Fruit fly (Drosophila melanogaster) whole organism, embryonic: ENCODE results near the gene vnd.

Experiments used
- Aef1 ChIP-seq: fragments of 200-800 bp; sonication (Bioruptor generic); IDR thresholded peaks from 3 replicates; pipeline ENCODE4 v1.3.6; 2022; ENCODE audit warnings: missing biosample characterization, missing genetic modification characterization
- Atf6 ChIP-seq: fragments of 200-800 bp; sonication (Bioruptor generic); IDR thresholded peaks from 2 replicates; pipeline ENCODE4 v1.3.6; 2022; ENCODE audit warnings: missing biosample characterization, missing genetic modification characterization
- Bgb ChIP-seq: fragments of 200-800 bp; sonication (Bioruptor generic); IDR thresholded peaks from 2 replicates; pipeline ENCODE4 v1.3.6; 2022; ENCODE audit warnings: missing biosample characterization, missing genetic modification characterization; ENCODE audit not compliant: partially characterized antibody
- CG1024 ChIP-seq: fragments of 200-800 bp; sonication (Bioruptor generic); IDR thresholded peaks from 2 replicates; pipeline ENCODE4 v1.3.6; 2022; ENCODE audit warnings: missing biosample characterization, missing genetic modification characterization
- CG10543 ChIP-seq: fragments of 200-800 bp; sonication (Bioruptor generic); optimal IDR thresholded peaks from 3 replicates; lab custom pipeline; 2017; ENCODE audit warnings: missing biosample characterization, mild to moderate bottlenecking, missing genetic modification characterization, moderate library complexity
- CG10565 ChIP-seq: fragments of 200-800 bp; sonication (Bioruptor generic); optimal IDR thresholded peaks from 3 replicates; lab custom pipeline; 2016; ENCODE audit warnings: missing biosample characterization, mild to moderate bottlenecking, missing genetic modification characterization
- CG11456 ChIP-seq: fragments of 200-800 bp; sonication (Bioruptor generic); IDR thresholded peaks from 3 replicates; pipeline ENCODE4 v1.3.6; 2022; ENCODE audit warnings: missing biosample characterization, missing genetic modification characterization
- CG14050 ChIP-seq: fragments of 200-800 bp; sonication (Bioruptor generic); IDR thresholded peaks from 3 replicates; pipeline ENCODE4 v1.3.6; 2022; ENCODE audit warnings: missing biosample characterization, missing genetic modification characterization
- CG2678 ChIP-seq: fragments of 200-800 bp; sonication (Bioruptor generic); optimal IDR thresholded peaks from 3 replicates; lab custom pipeline; 2019; ENCODE audit warnings: missing biosample characterization, mild to moderate bottlenecking, missing genetic modification characterization, moderate library complexity
- CG30020 ChIP-seq: fragments of 200-800 bp; optimal IDR thresholded peaks from 2 replicates; lab custom pipeline; 2019; ENCODE audit warnings: missing biosample characterization, mild to moderate bottlenecking, missing genetic modification characterization, moderate library complexity
- CG31224 ChIP-seq: fragments of 200-800 bp; sonication (Bioruptor generic); IDR thresholded peaks from 2 replicates; pipeline ENCODE4 v1.3.6; 2022; ENCODE audit warnings: missing biosample characterization, missing genetic modification characterization
- CG32532 ChIP-seq: fragments of 200-800 bp; sonication (Bioruptor generic); IDR thresholded peaks from 2 replicates; pipeline ENCODE4 v1.3.6; 2022; ENCODE audit warnings: missing biosample characterization, missing genetic modification characterization
- CG43689 ChIP-seq: fragments of 200-800 bp; sonication (Bioruptor generic); IDR thresholded peaks from 2 replicates; pipeline ENCODE4 v1.3.6; 2022; ENCODE audit warnings: missing biosample characterization, missing genetic modification characterization
- CG5953 ChIP-seq: fragments of 200-800 bp; sonication (Bioruptor generic); IDR thresholded peaks from 2 replicates; pipeline ENCODE4 v1.3.6; 2022; ENCODE audit warnings: missing biosample characterization, missing genetic modification characterization
- CG6272 ChIP-seq: fragments of 200-800 bp; sonication (Bioruptor generic); IDR thresholded peaks from 2 replicates; pipeline ENCODE4 v1.3.6; 2022; ENCODE audit warnings: missing biosample characterization, missing genetic modification characterization
- CG6683 ChIP-seq: fragments of 200-800 bp; sonication (Bioruptor generic); optimal IDR thresholded peaks from 2 replicates; lab custom pipeline; 2017; ENCODE audit warnings: missing biosample characterization, mild to moderate bottlenecking, missing genetic modification characterization, missing genetic modification reagents
- CG8944 ChIP-seq: fragments of 200-800 bp; sonication (Bioruptor generic); optimal IDR thresholded peaks from 3 replicates; lab custom pipeline; 2016; ENCODE audit warnings: missing biosample characterization, missing genetic modification characterization
- CkIIα-i1 ChIP-seq: fragments of 200-800 bp; sonication (Bioruptor generic); IDR thresholded peaks from 2 replicates; pipeline ENCODE4 v1.3.6; 2022; ENCODE audit warnings: missing biosample characterization, missing genetic modification characterization
- CrebB ChIP-seq: fragments of 200-800 bp; sonication (Bioruptor generic); optimal IDR thresholded peaks from 3 replicates; lab custom pipeline; 2018; ENCODE audit warnings: missing biosample characterization, mild to moderate bottlenecking, missing genetic modification characterization
- Dip3 ChIP-seq: fragments of 200-800 bp; sonication (Bioruptor generic); optimal IDR thresholded peaks from 3 replicates; lab custom pipeline; 2016; ENCODE audit warnings: missing biosample characterization, missing genetic modification characterization
- Doc2 ChIP-seq: fragments of 200-800 bp; sonication (Bioruptor generic); IDR thresholded peaks from 2 replicates; pipeline ENCODE4 v1.3.6; 2022; ENCODE audit warnings: missing biosample characterization, missing genetic modification characterization
- Kr ChIP-seq: fragments of 200-800 bp; sonication (Bioruptor generic); optimal IDR thresholded peaks from 2 replicates; lab custom pipeline; 2017; ENCODE audit warnings: missing biosample characterization, mild to moderate bottlenecking, missing genetic modification characterization
- Max ChIP-seq: fragments of 200-800 bp; sonication (Bioruptor generic); optimal IDR thresholded peaks from 2 replicates; lab custom pipeline; 2016; ENCODE audit warnings: missing biosample characterization, mild to moderate bottlenecking, missing genetic modification characterization
- Med ChIP-seq: fragments of 200-800 bp; sonication (Bioruptor generic); peaks from one replicate; lab custom pipeline; 2016; ENCODE audit warnings: missing biosample characterization, missing genetic modification characterization, mild to moderate bottlenecking, inconsistent platforms, moderate library complexity
- Oaz ChIP-seq: fragments of 200-800 bp; sonication (Bioruptor generic); IDR thresholded peaks from 2 replicates; pipeline ENCODE4 v1.3.6; 2022; ENCODE audit warnings: missing biosample characterization, missing genetic modification characterization
- Pdp1 ChIP-seq, 2 experiments: fragments of 200-800 bp; sonication (Bioruptor generic); optimal IDR thresholded peaks; 3 replicates each; lab custom pipeline; 2016; ENCODE audit warnings: missing biosample characterization in 2 of 2, missing genetic modification characterization in 2 of 2, mild to moderate bottlenecking in 1 of 2, moderate library complexity in 1 of 2
- Sry-β ChIP-seq: fragments of 200-800 bp; sonication (Bioruptor generic); optimal IDR thresholded peaks from 2 replicates; lab custom pipeline; 2018; ENCODE audit warnings: missing biosample characterization, mild to moderate bottlenecking, missing genetic modification characterization, moderate library complexity
- Usf ChIP-seq: fragments of 200-800 bp; sonication (Bioruptor generic); optimal IDR thresholded peaks from 2 replicates; lab custom pipeline; 2017; ENCODE audit warnings: missing genotype, missing biosample characterization, missing genetic modification characterization
- al ChIP-seq: fragments of 200-800 bp; sonication (Bioruptor generic); IDR thresholded peaks from 2 replicates; pipeline ENCODE4 v1.3.6; 2022; ENCODE audit warnings: missing biosample characterization, missing genetic modification characterization
- amos ChIP-seq: fragments of 200-800 bp; sonication (Bioruptor generic); IDR thresholded peaks from 2 replicates; pipeline ENCODE4 v1.3.6; 2022; ENCODE audit warnings: missing biosample characterization, missing genetic modification characterization; ENCODE audit not compliant: partially characterized antibody
- ap ChIP-seq: fragments of 200-800 bp; sonication (Bioruptor generic); IDR thresholded peaks from 2 replicates; pipeline ENCODE4 v1.3.6; 2022; ENCODE audit warnings: missing biosample characterization, missing genetic modification characterization
- ase ChIP-seq: fragments of 200-800 bp; sonication (Bioruptor generic); IDR thresholded peaks from 3 replicates; pipeline ENCODE4 v1.3.6; 2022; ENCODE audit warnings: missing biosample characterization, missing genetic modification characterization
- bbx ChIP-seq: fragments of 200-800 bp; sonication (Bioruptor generic); IDR thresholded peaks from 2 replicates; pipeline ENCODE4 v1.3.6; 2022; ENCODE audit warnings: missing biosample characterization, missing genetic modification characterization; ENCODE audit not compliant: partially characterized antibody
- bcd ChIP-seq: fragments of 200-800 bp; sonication (Bioruptor generic); optimal IDR thresholded peaks from 2 replicates; lab custom pipeline; 2017; ENCODE audit warnings: missing biosample characterization, mild to moderate bottlenecking, missing genetic modification characterization
- chif ChIP-seq, 2 experiments: fragments of 200-800 bp; sonication (Bioruptor generic); optimal IDR thresholded peaks; 3 replicates each; lab custom pipeline; 2016; ENCODE audit warnings: missing biosample characterization in 2 of 2, missing genetic modification characterization in 2 of 2
- ci ChIP-seq: fragments of 200-800 bp; sonication (Bioruptor generic); IDR thresholded peaks from 3 replicates; pipeline ENCODE4 v1.3.6; 2022; ENCODE audit warnings: missing biosample characterization, missing genetic modification characterization
- cwo ChIP-seq: fragments of 200-800 bp; sonication (Bioruptor generic); optimal IDR thresholded peaks from 3 replicates; lab custom pipeline; 2017; ENCODE audit warnings: missing biosample characterization, missing genetic modification characterization, mild to moderate bottlenecking, moderate library complexity, missing genetic modification reagents
- dati ChIP-seq: fragments of 200-800 bp; sonication (Bioruptor generic); IDR thresholded peaks from 2 replicates; pipeline ENCODE4 v1.3.6; 2022; ENCODE audit warnings: missing biosample characterization, missing genetic modification characterization
- ewg ChIP-seq: fragments of 200-800 bp; sonication (Bioruptor generic); optimal IDR thresholded peaks from 3 replicates; lab custom pipeline; 2017; ENCODE audit warnings: mild to moderate bottlenecking, missing biosample characterization, missing genetic modification reagents, missing genetic modification characterization
- ftz-f1 ChIP-seq: fragments of 200-800 bp; sonication (Bioruptor generic); optimal IDR thresholded peaks from 2 replicates; lab custom pipeline; 2016; ENCODE audit warnings: missing biosample characterization, missing genetic modification characterization
- gcm2 ChIP-seq: fragments of 200-800 bp; sonication (Bioruptor generic); optimal IDR thresholded peaks from 2 replicates; lab custom pipeline; 2016; ENCODE audit warnings: missing biosample characterization, missing genetic modification characterization
- hb ChIP-seq: fragments of 200-800 bp; sonication (Bioruptor generic); IDR thresholded peaks from 3 replicates; pipeline ENCODE4 v1.3.6; 2022; ENCODE audit warnings: missing biosample characterization, missing genetic modification characterization; ENCODE audit not compliant: partially characterized antibody
- klu ChIP-seq: fragments of 200-800 bp; sonication (Bioruptor generic); IDR thresholded peaks from 2 replicates; pipeline ENCODE4 v1.3.6; 2022; ENCODE audit warnings: missing biosample characterization, missing genetic modification characterization
- kni ChIP-seq: fragments of 200-800 bp; sonication (Bioruptor generic); optimal IDR thresholded peaks from 3 replicates; lab custom pipeline; 2017; ENCODE audit warnings: mild to moderate bottlenecking, missing biosample characterization, missing genetic modification reagents, missing genetic modification characterization
- lab ChIP-seq: fragments of 200-800 bp; sonication (Bioruptor generic); optimal IDR thresholded peaks from 3 replicates; lab custom pipeline; 2017; ENCODE audit warnings: missing biosample characterization, missing genetic modification characterization, mild to moderate bottlenecking, moderate library complexity, missing genetic modification reagents
- maf-S ChIP-seq: fragments of 200-800 bp; sonication (Bioruptor generic); optimal IDR thresholded peaks from 2 replicates; lab custom pipeline; 2016; ENCODE audit warnings: missing biosample characterization, missing genetic modification characterization
- onecut ChIP-seq: fragments of 200-800 bp; sonication (Bioruptor generic); IDR thresholded peaks from 2 replicates; pipeline ENCODE4 v1.3.6; 2022; ENCODE audit warnings: missing biosample characterization, missing genetic modification characterization
- pum ChIP-seq: fragments of 200-800 bp; sonication (Bioruptor generic); optimal IDR thresholded peaks from 2 replicates; lab custom pipeline; 2016; ENCODE audit warnings: missing biosample characterization, missing genetic modification characterization
- slou ChIP-seq: fragments of 200-800 bp; sonication (Bioruptor generic); optimal IDR thresholded peaks from 3 replicates; lab custom pipeline; 2016; ENCODE audit warnings: missing biosample characterization, missing genetic modification characterization
- tgo ChIP-seq: fragments of 200-800 bp; sonication (Bioruptor generic); IDR thresholded peaks from 3 replicates; pipeline ENCODE4 v1.3.6; 2022; ENCODE audit warnings: missing biosample characterization, missing genetic modification characterization
- tin ChIP-seq: fragments of 200-800 bp; sonication (Bioruptor generic); optimal IDR thresholded peaks from 3 replicates; lab custom pipeline; 2016; ENCODE audit warnings: missing biosample characterization, missing genetic modification characterization
- trem ChIP-seq: fragments of 200-800 bp; optimal IDR thresholded peaks from 3 replicates; lab custom pipeline; 2019; ENCODE audit warnings: missing biosample characterization, mild to moderate bottlenecking, missing genetic modification characterization, moderate library complexity
- ttk ChIP-seq: fragments of 200-800 bp; sonication (Bioruptor generic); IDR thresholded peaks from 2 replicates; pipeline ENCODE4 v2.1.2; 2022; ENCODE audit warnings: missing biosample characterization, missing genetic modification characterization

Gene vnd

DNA sequence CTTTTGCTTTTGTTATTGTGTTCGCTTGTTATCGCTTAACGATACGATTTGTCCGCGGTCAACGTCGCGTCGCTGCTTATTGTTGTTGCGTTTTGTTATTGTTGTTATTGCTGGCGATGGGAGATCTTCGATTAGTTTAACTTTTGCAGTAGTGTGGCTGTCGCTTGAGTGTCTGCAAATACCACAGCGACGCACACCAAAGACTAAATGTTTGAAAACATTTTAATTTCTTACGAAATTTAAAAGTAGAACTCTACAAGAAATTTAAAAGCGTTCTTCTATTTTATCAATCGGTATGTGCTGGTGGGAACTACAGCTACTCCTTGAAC is 38.1 kb downstream of the vnd start, which contains the start of gene spdi (continued):
- no peak for TF ChIP-seq cwo (GFP tag; lab: Kevin White, UChicago)
- TF ChIP-seq ci (GFP tag; lab: Robert Waterston, UW), result peak; percentile 28; the same call in 1 of the 3 replicates
- no peak for TF ChIP-seq CkIIα-i1 (GFP tag; lab: Robert Waterston, UW)
- TF ChIP-seq amos, result peak; percentile 48; the same call in 1 of the 2 replicates
- no peak for TF ChIP-seq gcm2
- no peak for TF ChIP-seq CG6272 (GFP tag; lab: Robert Waterston, UW)
- TF ChIP-seq klu (GFP tag; lab: Robert Waterston, UW), result no peak
- no peak for TF ChIP-seq tgo (GFP tag; lab: Robert Waterston, UW)
- no peak for TF ChIP-seq CrebB
- TF ChIP-seq ewg, result no peak
- TF ChIP-seq ftz-f1 (GFP tag; lab: Kevin White, UChicago), result no peak
- no peak for TF ChIP-seq bcd (GFP tag; lab: Kevin White, UChicago)
- no peak for TF ChIP-seq CG11456 (GFP tag; lab: Robert Waterston, UW)
- no peak for TF ChIP-seq CG8944 (GFP tag; lab: Kevin White, UChicago)
- no peak for TF ChIP-seq chif (GFP tag; optimal IDR thresholded peaks at IDR 0.05; lab: Kevin White, UChicago)
- TF ChIP-seq hb (GFP tag; lab: Robert Waterston, UW), result no peak
- no peak for TF ChIP-seq ase (GFP tag; lab: Robert Waterston, UW)
- peak; percentile 28 for TF ChIP-seq Sry-β (GFP tag; lab: Kevin White, UChicago)
- peak; percentile 40 for TF ChIP-seq bbx (GFP tag; lab: Robert Waterston, UW)
- TF ChIP-seq CG31224 (GFP tag; lab: Robert Waterston, UW), result no peak
- no peak for TF ChIP-seq al (GFP tag; lab: Robert Waterston, UW)
- TF ChIP-seq CG6683 (GFP tag; lab: Kevin White, UChicago), result no peak
- no peak for TF ChIP-seq CG32532
- TF ChIP-seq Aef1 (GFP tag; lab: Robert Waterston, UW), result peak; percentile 65
- peak; percentile 12 for TF ChIP-seq CG30020 (tag; lab: Kevin White, UChicago)
- no peak for TF ChIP-seq Bgb (GFP tag; lab: Robert Waterston, UW)
- TF ChIP-seq maf-S, result no peak
- no peak for TF ChIP-seq kni (GFP tag; lab: Kevin White, UChicago)
- TF ChIP-seq trem, result peak; percentile 37
- no peak for TF ChIP-seq CG1024 (GFP tag; lab: Robert Waterston, UW)
- no peak for TF ChIP-seq ttk (GFP tag; lab: Robert Waterston, UW)
- TF ChIP-seq CG14050 (GFP tag; lab: Robert Waterston, UW), result no peak
- no peak for TF ChIP-seq Dip3
- TF ChIP-seq Atf6 (GFP tag; lab: Robert Waterston, UW), result no peak
- TF ChIP-seq Usf (GFP tag; lab: Kevin White, UChicago), result no peak
- TF ChIP-seq CG5953 (GFP tag; lab: Robert Waterston, UW), result no peak
- no peak for TF ChIP-seq Oaz
- TF ChIP-seq tin (GFP tag; lab: Kevin White, UChicago), result no peak
- peak; percentile 14 for TF ChIP-seq Med (GFP tag; lab: Kevin White, UChicago)
- TF ChIP-seq Kr (GFP tag; lab: Kevin White, UChicago), result no peak
- no peak for TF ChIP-seq CG10543 (GFP tag; lab: Kevin White, UChicago)
- TF ChIP-seq Max, result no peak
- no peak for TF ChIP-seq Doc2 (GFP tag; lab: Robert Waterston, UW)
- TF ChIP-seq lab (GFP tag; lab: Kevin White, UChicago), result no peak
- no peak for TF ChIP-seq ap
- peak in 1 of 2 experiments; percentile 39 for TF ChIP-seq Pdp1 (GFP tag; optimal IDR thresholded peaks at IDR 0.05; lab: Kevin White, UChicago)
- no peak for TF ChIP-seq slou
- no peak for TF ChIP-seq CG43689 (GFP tag; lab: Robert Waterston, UW)
- no peak for TF ChIP-seq CG2678 (tag; lab: Kevin White, UChicago)
- TF ChIP-seq dati, result no peak
- no peak for TF ChIP-seq onecut
- TF ChIP-seq CG10565 (GFP tag; lab: Kevin White, UChicago), result no peak
- TF ChIP-seq pum (GFP tag; lab: Kevin White, UChicago), result no peak
